Fruit fly (Drosophila melanogaster) whole organism, embryonic: ENCODE measurements around the gene 5-HT7.

Experiments used
- B-H1 ChIP-seq: fragments of 200-800 bp; sonication (Bioruptor generic); IDR thresholded peaks from 3 replicates; pipeline ENCODE4 v1.3.6; 2022; ENCODE audit warnings: missing biosample characterization, missing genetic modification characterization
- CG10366 ChIP-seq: fragments of 200-800 bp; sonication (Bioruptor generic); IDR thresholded peaks from 2 replicates; pipeline ENCODE4 v1.3.6; 2022; ENCODE audit warnings: missing biosample characterization, missing genetic modification characterization
- CG10959 ChIP-seq: fragments of 200-800 bp; sonication (Bioruptor generic); IDR thresholded peaks from 2 replicates; pipeline ENCODE4 v1.3.6; 2022; ENCODE audit warnings: missing biosample characterization, missing genetic modification characterization
- CG11085 ChIP-seq: fragments of 200-800 bp; sonication (Bioruptor generic); IDR thresholded peaks from 2 replicates; pipeline ENCODE4 v1.3.6; 2022; ENCODE audit warnings: missing biosample characterization, missing genetic modification characterization
- CG12236 ChIP-seq: fragments of 200-800 bp; sonication (Bioruptor generic); optimal IDR thresholded peaks from 2 replicates; lab custom pipeline; 2016; ENCODE audit warnings: missing biosample characterization, missing genetic modification characterization
- CG12391 ChIP-seq: fragments of 200-800 bp; sonication (Bioruptor generic); optimal IDR thresholded peaks from 3 replicates; lab custom pipeline; 2018; ENCODE audit warnings: missing biosample characterization, mild to moderate bottlenecking, missing genetic modification characterization, moderate library complexity
- CG12744 ChIP-seq: fragments of 200-800 bp; sonication (Bioruptor generic); optimal IDR thresholded peaks from 2 replicates; lab custom pipeline; 2016; ENCODE audit warnings: missing biosample characterization, missing genetic modification characterization
- CG13123 ChIP-seq: fragments of 200-800 bp; sonication (Bioruptor generic); optimal IDR thresholded peaks from 2 replicates; lab custom pipeline; 2016; ENCODE audit warnings: missing biosample characterization, missing genetic modification characterization
- CG13624 ChIP-seq: fragments of 200-800 bp; sonication (Bioruptor generic); optimal IDR thresholded peaks from 2 replicates; lab custom pipeline; 2016; ENCODE audit warnings: missing biosample characterization, missing genetic modification characterization
- CG14441 ChIP-seq: fragments of 200-800 bp; sonication (Bioruptor generic); IDR thresholded peaks from 2 replicates; pipeline ENCODE4 v1.3.6; 2022; ENCODE audit warnings: missing biosample characterization, missing genetic modification characterization
- CG14710 ChIP-seq: fragments of 200-800 bp; sonication (Bioruptor generic); optimal IDR thresholded peaks from 3 replicates; lab custom pipeline; 2019; ENCODE audit warnings: missing biosample characterization, mild to moderate bottlenecking, missing genetic modification characterization, moderate library complexity
- CG17328 ChIP-seq: fragments of 200-800 bp; sonication (Bioruptor generic); IDR thresholded peaks from 2 replicates; pipeline ENCODE4 v1.3.6; 2022; ENCODE audit warnings: missing biosample characterization, missing genetic modification characterization
- CG17385 ChIP-seq: fragments of 200-800 bp; sonication (Bioruptor generic); optimal IDR thresholded peaks from 3 replicates; lab custom pipeline; 2018; ENCODE audit warnings: missing biosample characterization, mild to moderate bottlenecking, missing genetic modification characterization
- CG2120 ChIP-seq: fragments of 200-800 bp; sonication (Bioruptor generic); optimal IDR thresholded peaks from 3 replicates; lab custom pipeline; 2016; ENCODE audit warnings: missing biosample characterization, missing genetic modification characterization
- CG2678 ChIP-seq: fragments of 200-800 bp; sonication (Bioruptor generic); optimal IDR thresholded peaks from 3 replicates; lab custom pipeline; 2019; ENCODE audit warnings: missing biosample characterization, mild to moderate bottlenecking, missing genetic modification characterization, moderate library complexity
- CG2889 ChIP-seq: fragments of 200-800 bp; sonication (Bioruptor generic); IDR thresholded peaks from 3 replicates; pipeline ENCODE4 v1.3.6; 2022; ENCODE audit warnings: missing biosample characterization, missing genetic modification characterization
- CG31224 ChIP-seq: fragments of 200-800 bp; sonication (Bioruptor generic); IDR thresholded peaks from 2 replicates; pipeline ENCODE4 v1.3.6; 2022; ENCODE audit warnings: missing biosample characterization, missing genetic modification characterization
- CG31365 ChIP-seq: fragments of 200-800 bp; sonication (Bioruptor generic); optimal IDR thresholded peaks from 2 replicates; lab custom pipeline; 2018; ENCODE audit warnings: missing biosample characterization, mild to moderate bottlenecking, missing genetic modification characterization
- CG33213 ChIP-seq: fragments of 200-800 bp; sonication (Bioruptor generic); optimal IDR thresholded peaks from 3 replicates; lab custom pipeline; 2016; ENCODE audit warnings: missing biosample characterization, missing genetic modification characterization
- CG34224 ChIP-seq: fragments of 200-800 bp; sonication (Bioruptor generic); IDR thresholded peaks from 3 replicates; pipeline ENCODE4 v1.3.6; 2022; ENCODE audit warnings: missing biosample characterization, missing genetic modification characterization; ENCODE audit not compliant: partially characterized antibody
- CG4730 ChIP-seq: fragments of 200-800 bp; sonication (Bioruptor generic); IDR thresholded peaks from 2 replicates; pipeline ENCODE4 v1.3.6; 2022; ENCODE audit warnings: missing biosample characterization, missing genetic modification characterization
- CG5245 ChIP-seq: fragments of 200-800 bp; sonication (Bioruptor generic); optimal IDR thresholded peaks from 3 replicates; lab custom pipeline; 2016; ENCODE audit warnings: missing biosample characterization, missing genetic modification characterization
- CG6813 ChIP-seq: fragments of 200-800 bp; sonication (Bioruptor generic); optimal IDR thresholded peaks from 2 replicates; lab custom pipeline; 2017; ENCODE audit warnings: missing biosample characterization, missing genetic modification characterization, mild to moderate bottlenecking, moderate library complexity, missing genetic modification reagents
- CG7372 ChIP-seq: fragments of 200-800 bp; sonication (Bioruptor generic); IDR thresholded peaks from 2 replicates; pipeline ENCODE4 v1.3.6; 2022; ENCODE audit warnings: missing biosample characterization, missing genetic modification characterization
- CG9609 ChIP-seq: fragments of 200-800 bp; sonication (Bioruptor generic); optimal IDR thresholded peaks from 3 replicates; lab custom pipeline; 2016; ENCODE audit warnings: missing biosample characterization, missing genetic modification characterization
- Dp ChIP-seq: fragments of 200-800 bp; sonication (Bioruptor generic); optimal IDR thresholded peaks from 2 replicates; lab custom pipeline; 2018; ENCODE audit warnings: missing biosample characterization, mild to moderate bottlenecking, missing genetic modification characterization, moderate library complexity
- Eip74EF ChIP-seq, 2 experiments: fragments of 200-800 bp in 1 of 2; fragments of >200 bp in 1 of 2; sonication (Bioruptor generic) in 1 of 2; optimal IDR thresholded peaks; 2 replicates each; lab custom pipeline; 2017 to 2019; ENCODE audit warnings: missing biosample characterization in 2 of 2, missing genetic modification characterization in 2 of 2, mild to moderate bottlenecking in 1 of 2, moderate library complexity in 1 of 2
- Hey ChIP-seq: fragments of 200-800 bp; sonication (Bioruptor generic); optimal IDR thresholded peaks from 3 replicates; lab custom pipeline; 2018; ENCODE audit warnings: missing biosample characterization, mild to moderate bottlenecking, missing genetic modification characterization
- Med ChIP-seq: fragments of 200-800 bp; sonication (Bioruptor generic); peaks from one replicate; lab custom pipeline; 2016; ENCODE audit warnings: missing biosample characterization, missing genetic modification characterization, mild to moderate bottlenecking, inconsistent platforms, moderate library complexity
- PHDP ChIP-seq: fragments of 200-800 bp; sonication (Bioruptor generic); optimal IDR thresholded peaks from 3 replicates; lab custom pipeline; 2018; ENCODE audit warnings: missing biosample characterization, mild to moderate bottlenecking, missing genetic modification characterization, moderate library complexity
- Six4 ChIP-seq: fragments of 200-800 bp; sonication (Bioruptor generic); optimal IDR thresholded peaks from 2 replicates; lab custom pipeline; 2016; ENCODE audit warnings: missing biosample characterization, missing genetic modification characterization
- Trl ChIP-seq, 3 experiments: fragments of >200 bp in 2 of 3; fragments of 200-800 bp in 1 of 3; sonication (Bioruptor generic) in 1 of 3; optimal IDR thresholded peaks; 2 replicates in 1 of 3; 3 replicates in 2 of 3; lab custom pipeline; 2016 to 2017; ENCODE audit warnings: missing biosample characterization in 1 of 3, missing genetic modification characterization in 1 of 3
- ab ChIP-seq: fragments of 200-800 bp; sonication (Bioruptor generic); optimal IDR thresholded peaks from 2 replicates; lab custom pipeline; 2016; ENCODE audit warnings: missing biosample characterization, missing genetic modification characterization
- ato ChIP-seq: fragments of 200-800 bp; sonication (Bioruptor generic); IDR thresholded peaks from 2 replicates; pipeline ENCODE4 v1.3.6; 2022; ENCODE audit warnings: missing biosample characterization, missing genetic modification characterization; ENCODE audit not compliant: partially characterized antibody
- btn ChIP-seq: fragments of 200-800 bp; sonication (Bioruptor generic); optimal IDR thresholded peaks from 2 replicates; lab custom pipeline; 2016; ENCODE audit warnings: missing biosample characterization, missing genetic modification characterization
- cg ChIP-seq: fragments of 200-800 bp; sonication (Bioruptor generic); optimal IDR thresholded peaks from 3 replicates; lab custom pipeline; 2019; ENCODE audit warnings: missing biosample characterization, mild to moderate bottlenecking, missing genetic modification characterization, moderate library complexity
- dati ChIP-seq: fragments of 200-800 bp; sonication (Bioruptor generic); IDR thresholded peaks from 2 replicates; pipeline ENCODE4 v1.3.6; 2022; ENCODE audit warnings: missing biosample characterization, missing genetic modification characterization
- dmrt11E ChIP-seq: fragments of 200-800 bp; sonication (Bioruptor generic); optimal IDR thresholded peaks from 3 replicates; lab custom pipeline; 2018; ENCODE audit warnings: missing biosample characterization, mild to moderate bottlenecking, missing genetic modification characterization, moderate library complexity
- dmrt99B ChIP-seq: fragments of 200-800 bp; sonication (Bioruptor generic); optimal IDR thresholded peaks from 2 replicates; lab custom pipeline; 2018; ENCODE audit warnings: missing biosample characterization, mild to moderate bottlenecking, missing genetic modification characterization, moderate library complexity
- eyg ChIP-seq: fragments of 200-800 bp; sonication (Bioruptor generic); optimal IDR thresholded peaks from 3 replicates; lab custom pipeline; 2016; ENCODE audit warnings: missing biosample characterization, missing genetic modification characterization
- gem ChIP-seq: fragments of 200-800 bp; sonication (Bioruptor generic); optimal IDR thresholded peaks from 2 replicates; lab custom pipeline; 2019; ENCODE audit warnings: missing biosample characterization, mild to moderate bottlenecking, missing genetic modification characterization, moderate library complexity
- gsb-n ChIP-seq: fragments of 200-800 bp; sonication (Bioruptor generic); optimal IDR thresholded peaks from 3 replicates; lab custom pipeline; 2018; ENCODE audit warnings: missing biosample characterization, mild to moderate bottlenecking, missing genetic modification characterization
- kah ChIP-seq: fragments of 200-800 bp; sonication (Bioruptor generic); optimal IDR thresholded peaks from 2 replicates; lab custom pipeline; 2018; ENCODE audit warnings: missing biosample characterization, mild to moderate bottlenecking, missing genetic modification characterization
- pros ChIP-seq: fragments of 200-800 bp; sonication (Bioruptor generic); optimal IDR thresholded peaks from 3 replicates; lab custom pipeline; 2019; ENCODE audit warnings: missing biosample characterization, mild to moderate bottlenecking, missing genetic modification characterization, moderate library complexity
- salm ChIP-seq: fragments of 200-800 bp; sonication (Bioruptor generic); optimal IDR thresholded peaks from 2 replicates; lab custom pipeline; 2018; ENCODE audit warnings: missing biosample characterization, mild to moderate bottlenecking, missing genetic modification characterization
- sisA ChIP-seq: fragments of 200-800 bp; sonication (Bioruptor generic); IDR thresholded peaks from 2 replicates; pipeline ENCODE4 v1.3.6; 2022; ENCODE audit warnings: missing biosample characterization, missing genetic modification characterization
- stwl ChIP-seq: fragments of 200-800 bp; sonication (Bioruptor generic); optimal IDR thresholded peaks from 3 replicates; lab custom pipeline; 2018; ENCODE audit warnings: missing biosample characterization, mild to moderate bottlenecking, missing genetic modification characterization, moderate library complexity
- tap ChIP-seq: fragments of 200-800 bp; optimal IDR thresholded peaks from 3 replicates; lab custom pipeline; 2019; ENCODE audit warnings: missing biosample characterization, mild to moderate bottlenecking, missing genetic modification characterization, moderate library complexity
- tll ChIP-seq, 2 experiments: fragments of 200-800 bp in 1 of 2; fragments of >200 bp in 1 of 2; sonication (Bioruptor generic) in 1 of 2; optimal IDR thresholded peaks; 2 replicates each; lab custom pipeline; 2017 to 2019; ENCODE audit warnings: missing biosample characterization in 2 of 2, missing genetic modification characterization in 2 of 2, mild to moderate bottlenecking in 1 of 2, moderate library complexity in 1 of 2
- unpg ChIP-seq: fragments of 200-800 bp; sonication (Bioruptor generic); optimal IDR thresholded peaks from 3 replicates; lab custom pipeline; 2018; ENCODE audit warnings: missing biosample characterization, mild to moderate bottlenecking, missing genetic modification characterization, moderate library complexity
- zf30C ChIP-seq: fragments of 200-800 bp; sonication (Bioruptor generic); optimal IDR thresholded peaks from 3 replicates; lab custom pipeline; 2018; ENCODE audit warnings: missing biosample characterization, mild to moderate bottlenecking, missing genetic modification characterization

5-HT7 gene

dm6 chr3R:30918872-30919271 is 97.8 kb downstream of the 5-HT7 start (continued):
- TF ChIP-seq CG12236 (GFP tag; lab: Kevin White, UChicago) (peak; percentile 41), CG12744 (GFP tag; lab: Kevin White, UChicago) (no peak), kah (GFP tag; lab: Kevin White, UChicago) (no peak), btn (no peak), CG6813 (peak; percentile 45), CG17385 (GFP tag; lab: Kevin White, UChicago) (no peak), tap (tag; lab: Kevin White, UChicago) (no peak), zf30C (GFP tag; lab: Kevin White, UChicago) (no peak), CG5245 (GFP tag; lab: Kevin White, UChicago) (no peak), Hey (tag; lab: Kevin White, UChicago) (no peak), CG13123 (GFP tag; lab: Kevin White, UChicago) (no peak), CG10959 (GFP tag; lab: Robert Waterston, UW) (no peak), PHDP (tag; lab: Kevin White, UChicago) (peak; percentile 20), CG12391 (tag; lab: Kevin White, UChicago) (peak; percentile 8), sisA (GFP tag; lab: Robert Waterston, UW) (no peak), ab (GFP tag; lab: Kevin White, UChicago) (no peak), CG34224 (GFP tag; lab: Robert Waterston, UW) (no peak), CG4730 (no peak), CG11085 (GFP tag; lab: Robert Waterston, UW) (no peak), CG9609 (GFP tag; lab: Kevin White, UChicago) (no peak), Dp (GFP tag; lab: Kevin White, UChicago) (no peak), Trl (optimal IDR thresholded peaks at IDR 0.05; lab: Kevin White, UChicago) (no peak), Trl (GFP tag; optimal IDR thresholded peaks at IDR 0.05; lab: Kevin White, UChicago) (no peak), CG2678 (tag; lab: Kevin White, UChicago) (peak; percentile 50), pros (GFP tag; lab: Kevin White, UChicago) (no peak), Eip74EF (GFP tag; optimal IDR thresholded peaks at IDR 0.05; lab: Kevin White, UChicago) (no peak), gsb-n (tag; lab: Kevin White, UChicago) (peak; percentile 53), stwl (tag; lab: Kevin White, UChicago) (no peak), unpg (GFP tag; lab: Kevin White, UChicago) (peak; percentile 37), CG17328 (no peak), dati (no peak), CG7372 (GFP tag; lab: Robert Waterston, UW) (no peak), eyg (no peak), dmrt11E (tag; lab: Kevin White, UChicago) (peak; percentile 58), ato (no peak), CG33213 (no peak), cg (GFP tag; lab: Kevin White, UChicago) (no peak), salm (tag; lab: Kevin White, UChicago) (peak; percentile 2), gem (tag; lab: Kevin White, UChicago) (peak; percentile 30), CG10366 (GFP tag; lab: Robert Waterston, UW) (no peak), CG14710 (tag; lab: Kevin White, UChicago) (peak; percentile 42), B-H1 (no peak), CG13624 (GFP tag; lab: Kevin White, UChicago) (no peak), CG2120 (GFP tag; lab: Kevin White, UChicago) (no peak), CG31365 (no peak), CG31224 (no peak), CG2889 (GFP tag; lab: Robert Waterston, UW) (no peak), Med (GFP tag; lab: Kevin White, UChicago) (peak; percentile 35), CG14441 (GFP tag; lab: Robert Waterston, UW) (no peak), dmrt99B (no peak), Six4 (GFP tag; lab: Kevin White, UChicago) (no peak), tll (GFP tag; optimal IDR thresholded peaks at IDR 0.05; lab: Kevin White, UChicago) (peak in 1 of 2 experiments; percentile 38)
